Worm (Caenorhabditis elegans): ENCODE data around the gene vrp-1.

- TF ChIP-seq him-1 (tag; optimal IDR thresholded peaks at IDR 0.05) (no peak), dao-5 (tag; optimal IDR thresholded peaks at IDR 0.05) (no peak)
Observed at ce11 chrIV:3055320-3055719, 42.9 kb downstream of the vrp-1 start.
